Fruit fly (Drosophila melanogaster) whole organism, embryonic: ENCODE results near the gene CG14664.

ENCODE experiments used
- CG10979 ChIP-seq: fragments of 200-800 bp; sonication (Bioruptor generic); optimal IDR thresholded peaks from 2 replicates; lab custom pipeline; 2018; ENCODE audit warnings: missing biosample characterization, mild to moderate bottlenecking, missing genetic modification characterization, moderate library complexity
- CG11093 ChIP-seq: fragments of 200-800 bp; sonication (Bioruptor generic); IDR thresholded peaks from 3 replicates; pipeline ENCODE4 v1.3.6; 2022; ENCODE audit warnings: missing biosample characterization, missing genetic modification characterization
- CG12299 ChIP-seq: fragments of 200-800 bp; sonication (Bioruptor generic); optimal IDR thresholded peaks from 2 replicates; lab custom pipeline; 2018; ENCODE audit warnings: missing biosample characterization, mild to moderate bottlenecking, missing genetic modification characterization
- CG15514 ChIP-seq: fragments of 200-800 bp; sonication (Bioruptor generic); optimal IDR thresholded peaks from 3 replicates; lab custom pipeline; 2017; ENCODE audit warnings: missing biosample characterization, missing genetic modification characterization, mild to moderate bottlenecking, moderate library complexity, missing genetic modification reagents
- CG16863 ChIP-seq: fragments of 200-800 bp; sonication (Bioruptor generic); optimal IDR thresholded peaks from 3 replicates; lab custom pipeline; 2016; ENCODE audit warnings: missing biosample characterization, missing genetic modification characterization
- CG17359 ChIP-seq: fragments of 200-800 bp; sonication (Bioruptor generic); optimal IDR thresholded peaks from 3 replicates; lab custom pipeline; 2018; ENCODE audit warnings: missing biosample characterization, mild to moderate bottlenecking, missing genetic modification characterization, moderate library complexity
- CG17361 ChIP-seq: fragments of 200-800 bp; sonication (Bioruptor generic); IDR thresholded peaks from 3 replicates; pipeline ENCODE4 v1.3.6; 2022; ENCODE audit warnings: missing biosample characterization, missing genetic modification characterization
- CG17385 ChIP-seq: fragments of 200-800 bp; sonication (Bioruptor generic); optimal IDR thresholded peaks from 3 replicates; lab custom pipeline; 2018; ENCODE audit warnings: missing biosample characterization, mild to moderate bottlenecking, missing genetic modification characterization
- CG3065 ChIP-seq: fragments of 200-800 bp; sonication (Bioruptor generic); optimal IDR thresholded peaks from 2 replicates; lab custom pipeline; 2016; ENCODE audit warnings: missing biosample characterization, missing genetic modification characterization
- CG4617 ChIP-seq: fragments of 200-800 bp; sonication (Bioruptor generic); optimal IDR thresholded peaks from 3 replicates; lab custom pipeline; 2016; ENCODE audit warnings: missing biosample characterization, missing genetic modification characterization, borderline replicate concordance
- CG4854 ChIP-seq: fragments of 200-800 bp; sonication (Bioruptor generic); optimal IDR thresholded peaks from 2 replicates; lab custom pipeline; 2016; ENCODE audit warnings: missing biosample characterization, missing genetic modification characterization, inconsistent platforms
- CG6765 ChIP-seq: fragments of 200-800 bp; sonication (Bioruptor generic); optimal IDR thresholded peaks from 3 replicates; lab custom pipeline; 2017; ENCODE audit warnings: missing biosample characterization, mild to moderate bottlenecking, missing genetic modification characterization
- CG7839 ChIP-seq: fragments of 200-800 bp; sonication (Bioruptor generic); optimal IDR thresholded peaks from 3 replicates; lab custom pipeline; 2018; ENCODE audit warnings: missing biosample characterization, mild to moderate bottlenecking, missing genetic modification characterization, moderate library complexity
- CG8281 ChIP-seq: fragments of 200-800 bp; sonication (Bioruptor generic); optimal IDR thresholded peaks from 2 replicates; lab custom pipeline; 2018; ENCODE audit warnings: missing biosample characterization, mild to moderate bottlenecking, missing genetic modification characterization, moderate library complexity
- CG9817 ChIP-seq: fragments of 200-800 bp; sonication (Bioruptor generic); optimal IDR thresholded peaks from 2 replicates; lab custom pipeline; 2018; ENCODE audit warnings: missing biosample characterization, mild to moderate bottlenecking, missing genetic modification characterization, moderate library complexity
- CHES-1-like ChIP-seq: fragments of 200-800 bp; sonication (Bioruptor generic); optimal IDR thresholded peaks from 2 replicates; lab custom pipeline; 2016; ENCODE audit warnings: missing biosample characterization, missing genetic modification characterization
- D ChIP-seq, 2 experiments: fragments of 200-800 bp in 1 of 2; fragments of >200 bp in 1 of 2; sonication (Bioruptor generic) in 1 of 2; optimal IDR thresholded peaks; 2 replicates in 1 of 2; 3 replicates in 1 of 2; lab custom pipeline; 2017; ENCODE audit warnings: mild to moderate bottlenecking in 1 of 2, missing biosample characterization in 1 of 2, missing genetic modification characterization in 1 of 2, missing genetic modification reagents in 1 of 2
- D19A ChIP-seq: fragments of 200-800 bp; optimal IDR thresholded peaks from 3 replicates; lab custom pipeline; 2019; ENCODE audit warnings: missing biosample characterization, mild to moderate bottlenecking, missing genetic modification characterization, moderate library complexity
- E2f1 ChIP-seq: fragments of 200-800 bp; sonication (Bioruptor generic); IDR thresholded peaks from 2 replicates; pipeline ENCODE4 v1.3.6; 2022; ENCODE audit warnings: missing biosample characterization, missing genetic modification characterization
- Ets97D ChIP-seq: fragments of 200-800 bp; sonication (Bioruptor generic); optimal IDR thresholded peaks from 3 replicates; lab custom pipeline; 2016; ENCODE audit warnings: missing biosample characterization, missing genetic modification characterization
- GATAe ChIP-seq: fragments of 200-800 bp; sonication (Bioruptor generic); conservative IDR thresholded peaks from 2 replicates; pipeline ENCODE4 v1.3.6; 2022; ENCODE audit warnings: missing biosample characterization, missing genetic modification characterization
- Lhr ChIP-seq: fragments of 200-800 bp; sonication (Bioruptor generic); optimal IDR thresholded peaks from 3 replicates; lab custom pipeline; 2017; ENCODE audit warnings: mild to moderate bottlenecking, missing biosample characterization, missing genetic modification reagents, missing genetic modification characterization
- MESR4 ChIP-seq: fragments of 200-800 bp; sonication (Bioruptor generic); optimal IDR thresholded peaks from 2 replicates; lab custom pipeline; 2018; ENCODE audit warnings: missing biosample characterization, mild to moderate bottlenecking, missing genetic modification characterization, moderate library complexity
- Max ChIP-seq: fragments of 200-800 bp; sonication (Bioruptor generic); optimal IDR thresholded peaks from 2 replicates; lab custom pipeline; 2016; ENCODE audit warnings: missing biosample characterization, mild to moderate bottlenecking, missing genetic modification characterization
- Neu2 ChIP-seq: fragments of 200-800 bp; sonication (Bioruptor generic); optimal IDR thresholded peaks from 3 replicates; lab custom pipeline; 2016; ENCODE audit warnings: missing biosample characterization, missing genetic modification characterization, borderline replicate concordance
- Nf-YB ChIP-seq: fragments of 200-800 bp; sonication (Bioruptor generic); optimal IDR thresholded peaks from 3 replicates; lab custom pipeline; 2019; ENCODE audit warnings: missing biosample characterization, mild to moderate bottlenecking, missing genetic modification characterization, moderate library complexity
- Optix ChIP-seq: fragments of 200-800 bp; sonication (Bioruptor generic); IDR thresholded peaks from 3 replicates; pipeline ENCODE4 v1.3.6; 2022; ENCODE audit warnings: missing biosample characterization, missing genetic modification characterization
- Pdp1 ChIP-seq, 2 experiments: fragments of 200-800 bp; sonication (Bioruptor generic); optimal IDR thresholded peaks; 3 replicates each; lab custom pipeline; 2016; ENCODE audit warnings: missing biosample characterization in 2 of 2, missing genetic modification characterization in 2 of 2, mild to moderate bottlenecking in 1 of 2, moderate library complexity in 1 of 2
- Ptx1 ChIP-seq: fragments of 200-800 bp; sonication (Bioruptor generic); IDR thresholded peaks from 2 replicates; pipeline ENCODE4 v1.3.6; 2022; ENCODE audit warnings: missing biosample characterization, missing genetic modification characterization
- Scr ChIP-seq: fragments of 200-800 bp; sonication (Bioruptor generic); IDR thresholded peaks from 2 replicates; pipeline ENCODE4 v1.3.6; 2022; ENCODE audit warnings: missing biosample characterization, missing genetic modification characterization; ENCODE audit not compliant: partially characterized antibody
- aop ChIP-seq: fragments of 200-800 bp; sonication (Bioruptor generic); IDR thresholded peaks from 2 replicates; pipeline ENCODE4 v1.3.6; 2022; ENCODE audit warnings: missing biosample characterization, missing genetic modification characterization
- bowl ChIP-seq: fragments of 200-800 bp; sonication (Bioruptor generic); IDR thresholded peaks from 2 replicates; pipeline ENCODE4 v1.3.6; 2022; ENCODE audit warnings: missing biosample characterization, missing genetic modification characterization
- bsh ChIP-seq, 2 experiments: fragments of 200-800 bp; sonication (Bioruptor generic); optimal IDR thresholded peaks; 2 replicates each; lab custom pipeline; 2017 to 2018; ENCODE audit warnings: mild to moderate bottlenecking in 2 of 2, missing biosample characterization in 2 of 2, missing genetic modification characterization in 2 of 2, moderate library complexity in 1 of 2
- chinmo ChIP-seq: fragments of 200-800 bp; sonication (Bioruptor generic); IDR thresholded peaks from 4 replicates; pipeline ENCODE4 v1.3.6; 2022; ENCODE audit warnings: missing biosample characterization, missing genetic modification characterization; ENCODE audit not compliant: partially characterized antibody
- ewg ChIP-seq: fragments of 200-800 bp; sonication (Bioruptor generic); optimal IDR thresholded peaks from 3 replicates; lab custom pipeline; 2017; ENCODE audit warnings: mild to moderate bottlenecking, missing biosample characterization, missing genetic modification reagents, missing genetic modification characterization
- eyg ChIP-seq: fragments of 200-800 bp; sonication (Bioruptor generic); optimal IDR thresholded peaks from 3 replicates; lab custom pipeline; 2016; ENCODE audit warnings: missing biosample characterization, missing genetic modification characterization
- gce ChIP-seq: fragments of 200-800 bp; sonication (Bioruptor generic); IDR thresholded peaks from 3 replicates; pipeline ENCODE4 v1.3.6; 2022; ENCODE audit warnings: missing biosample characterization, missing genetic modification characterization
- gcm2 ChIP-seq: fragments of 200-800 bp; sonication (Bioruptor generic); optimal IDR thresholded peaks from 2 replicates; lab custom pipeline; 2016; ENCODE audit warnings: missing biosample characterization, missing genetic modification characterization
- kni ChIP-seq: fragments of 200-800 bp; sonication (Bioruptor generic); optimal IDR thresholded peaks from 3 replicates; lab custom pipeline; 2017; ENCODE audit warnings: mild to moderate bottlenecking, missing biosample characterization, missing genetic modification reagents, missing genetic modification characterization
- org-1 ChIP-seq: fragments of 200-800 bp; sonication (Bioruptor generic); optimal IDR thresholded peaks from 2 replicates; lab custom pipeline; 2017; ENCODE audit warnings: missing biosample characterization, missing genetic modification characterization
- pnt ChIP-seq: fragments of 200-800 bp; sonication (Bioruptor generic); optimal IDR thresholded peaks from 3 replicates; lab custom pipeline; 2016; ENCODE audit warnings: missing biosample characterization, missing genetic modification characterization
- pum ChIP-seq: fragments of 200-800 bp; sonication (Bioruptor generic); optimal IDR thresholded peaks from 2 replicates; lab custom pipeline; 2016; ENCODE audit warnings: missing biosample characterization, missing genetic modification characterization
- row ChIP-seq: fragments of 200-800 bp; sonication (Bioruptor generic); IDR thresholded peaks from 3 replicates; pipeline ENCODE4 v1.3.6; 2022; ENCODE audit warnings: missing biosample characterization, missing genetic modification characterization
- sim ChIP-seq: fragments of 200-800 bp; sonication (Bioruptor generic); IDR thresholded peaks from 2 replicates; pipeline ENCODE4 v1.3.6; 2022; ENCODE audit warnings: missing biosample characterization, missing genetic modification characterization
- sob ChIP-seq: fragments of 200-800 bp; sonication (Bioruptor generic); IDR thresholded peaks from 2 replicates; pipeline ENCODE4 v1.3.6; 2022; ENCODE audit warnings: missing biosample characterization, missing genetic modification characterization
- tup ChIP-seq: fragments of 200-800 bp; sonication (Bioruptor generic); optimal IDR thresholded peaks from 2 replicates; lab custom pipeline; 2016; ENCODE audit warnings: missing biosample characterization, mild to moderate bottlenecking, missing genetic modification characterization, moderate library complexity
- vvl ChIP-seq: fragments of 200-800 bp; sonication (Bioruptor generic); IDR thresholded peaks from 2 replicates; pipeline ENCODE4 v1.3.6; 2022; ENCODE audit warnings: missing biosample characterization, missing genetic modification characterization

Gene CG14664

dm6 chr3R:5252853-5253252 is 28.9 kb downstream of the CG14664 start, which contains the start of gene CG1113:
Gene CG1113, plus strand, starts transcription at chr3R:5253153.
- TF ChIP-seq D19A (tag; lab: Kevin White, UChicago) (peak; percentile 48), ewg (GFP tag; lab: Kevin White, UChicago) (peak; percentile 19), CG15514 (no peak), CG12299 (tag; lab: Kevin White, UChicago) (no peak), eyg (GFP tag; lab: Kevin White, UChicago) (no peak), CG7839 (tag; lab: Kevin White, UChicago) (no peak), gcm2 (GFP tag; lab: Kevin White, UChicago) (no peak), sob (GFP tag; lab: Robert Waterston, UW) (no peak), tup (GFP tag; lab: Kevin White, UChicago) (no peak), Optix (no peak)

dm6 chr3R:5256462-5257146 is 32.7 kb downstream of the CG14664 start, which contains the start of the genes Enoph and Hph:
Gene Enoph, minus strand, starts transcription at chr3R:5256681.
Gene Hph, plus strand, starts transcription at chr3R:5257037.
- TF ChIP-seq CG11093 (GFP tag; lab: Robert Waterston, UW) (peak; percentile 54; the same call in 1 of the 3 replicates), CG17385 (GFP tag; lab: Kevin White, UChicago) (peak; percentile 46), Ets97D (peak; percentile 62), Lhr (GFP tag; lab: Kevin White, UChicago) (peak; percentile 7), sim (GFP tag; lab: Robert Waterston, UW) (no peak), Nf-YB (GFP tag; lab: Kevin White, UChicago) (no peak), CG8281 (tag; lab: Kevin White, UChicago) (no peak), Scr (GFP tag; lab: Robert Waterston, UW) (peak; percentile 84), CG17361 (GFP tag; lab: Robert Waterston, UW) (peak; percentile 86), MESR4 (GFP tag; lab: Kevin White, UChicago) (no peak), E2f1 (GFP tag; lab: Robert Waterston, UW) (0 out of 2 replicates have a peak, but pooled peaks have one; percentile 43), org-1 (no peak), Neu2 (GFP tag; lab: Kevin White, UChicago) (no peak), vvl (GFP tag; lab: Robert Waterston, UW) (0 out of 2 replicates have a peak, but pooled peaks have one; percentile 44), Pdp1 (GFP tag; optimal IDR thresholded peaks at IDR 0.05; lab: Kevin White, UChicago) (peak; percentile 24 to 63), D (optimal IDR thresholded peaks at IDR 0.05; lab: Kevin White, UChicago) (no peak), D (GFP tag; optimal IDR thresholded peaks at IDR 0.05; lab: Kevin White, UChicago) (peak; percentile 20), CHES-1-like (GFP tag; lab: Kevin White, UChicago) (peak; percentile 68), pnt (GFP tag; lab: Kevin White, UChicago) (peak; percentile 6), Ptx1 (GFP tag; lab: Robert Waterston, UW) (peak; percentile 70), CG16863 (GFP tag; lab: Kevin White, UChicago) (peak; percentile 43), CG4617 (peak; percentile 81), CG17359 (tag; lab: Kevin White, UChicago) (peak; percentile 58), aop (no peak), pum (peak; percentile 34), bsh (GFP tag; optimal IDR thresholded peaks at IDR 0.05; lab: Kevin White, UChicago) (peak in 1 of 2 experiments; percentile 39), CG9817 (tag; lab: Kevin White, UChicago) (peak; percentile 70), bowl (GFP tag; lab: Robert Waterston, UW) (no peak), gce (GFP tag; lab: Robert Waterston, UW) (0 out of 3 replicates have a peak, but pooled peaks have one; percentile 41), chinmo (GFP tag; lab: Robert Waterston, UW) (peak; percentile 84; the same call in 2 of the 4 replicates), Max (peak; percentile 66), GATAe (GFP tag; lab: Robert Waterston, UW) (no peak), kni (GFP tag; lab: Kevin White, UChicago) (no peak), row (peak; percentile 80), CG3065 (GFP tag; lab: Kevin White, UChicago) (peak; percentile 15), CG10979 (tag; lab: Kevin White, UChicago) (peak; percentile 52), CG4854 (GFP tag; lab: Kevin White, UChicago) (no peak), CG6765 (no peak)
